Worm (Caenorhabditis elegans): ENCODE results near the gene F22B3.8.

- TF ChIP-seq hmg-11 (tag; optimal IDR thresholded peaks at IDR 0.05) (no peak), nhr-76 (tag; optimal IDR thresholded peaks at IDR 0.05) (no peak), pha-4 (tag; optimal IDR thresholded peaks at IDR 0.05) (no peak), unc-62 (GFP tag; optimal IDR thresholded peaks at IDR 0.05) (no peak), zag-1 (tag; optimal IDR thresholded peaks at IDR 0.05) (no peak), nhr-12 (tag; optimal IDR thresholded peaks at IDR 0.05) (no peak), fos-1 (tag; optimal IDR thresholded peaks at IDR 0.05) (no peak), skn-1 (tag; optimal IDR thresholded peaks at IDR 0.05) (no peak)
These were observed 14.6 kb downstream of the F22B3.8 start, which contains the start of gene gfat-2 for ce11 chrIV:11410084-11410483.
